Fruit fly (Drosophila melanogaster) whole organism, pupa: ENCODE measurements around the gene CG13795.

Source experiments
- CG10348 ChIP-seq: fragments of 200-800 bp; sonication (Bioruptor generic); IDR thresholded peaks from 2 replicates; pipeline ENCODE4 v1.3.6; 2022; ENCODE audit warnings: missing biosample characterization, missing genetic modification characterization
- CG12605 ChIP-seq: fragments of 200-800 bp; sonication (Bioruptor generic); IDR thresholded peaks from 2 replicates; pipeline ENCODE4 v1.3.6; 2022; ENCODE audit warnings: missing biosample characterization, missing genetic modification characterization
- CG13204 ChIP-seq: fragments of 200-800 bp; sonication (Bioruptor generic); optimal IDR thresholded peaks from 2 replicates; lab custom pipeline; 2018; ENCODE audit warnings: missing biosample characterization, mild to moderate bottlenecking, missing genetic modification characterization, moderate library complexity
- CG14655 ChIP-seq: fragments of 200-800 bp; sonication (Bioruptor generic); optimal IDR thresholded peaks from 3 replicates; lab custom pipeline; 2017; ENCODE audit warnings: mild to moderate bottlenecking, missing biosample characterization, missing genetic modification reagents, missing genetic modification characterization
- CG17806 ChIP-seq: fragments of 200-800 bp; sonication (Bioruptor generic); optimal IDR thresholded peaks from 2 replicates; lab custom pipeline; 2018; ENCODE audit warnings: missing biosample characterization, mild to moderate bottlenecking, missing genetic modification characterization, moderate library complexity
- CG4496 ChIP-seq: fragments of 200-800 bp; sonication (Bioruptor generic); IDR thresholded peaks from 3 replicates; pipeline ENCODE4 v1.3.6; 2022; ENCODE audit warnings: missing biosample characterization, missing genetic modification characterization
- CG8159 ChIP-seq: fragments of 200-800 bp; sonication (Bioruptor generic); optimal IDR thresholded peaks from 3 replicates; lab custom pipeline; 2018; ENCODE audit warnings: missing biosample characterization, mild to moderate bottlenecking, missing genetic modification characterization, moderate library complexity
- CG9948 ChIP-seq: fragments of 200-800 bp; sonication (Bioruptor generic); optimal IDR thresholded peaks from 2 replicates; lab custom pipeline; 2018; ENCODE audit warnings: missing biosample characterization, mild to moderate bottlenecking, missing genetic modification characterization, moderate library complexity
- Ets98B ChIP-seq: fragments of 200-800 bp; sonication (Bioruptor generic); IDR thresholded peaks from 2 replicates; pipeline ENCODE4 v1.3.6; 2022; ENCODE audit warnings: missing biosample characterization, missing genetic modification characterization
- Pif1A ChIP-seq: fragments of 200-800 bp; sonication (Bioruptor generic); optimal IDR thresholded peaks from 3 replicates; lab custom pipeline; 2016; ENCODE audit warnings: missing biosample characterization, missing genetic modification characterization
- fd96Ca ChIP-seq: fragments of 200-800 bp; sonication (Bioruptor generic); IDR thresholded peaks from 3 replicates; pipeline ENCODE4 v1.3.6; 2022; ENCODE audit warnings: missing biosample characterization, missing genetic modification characterization

- TF ChIP-seq CG14655 (GFP tag; lab: Kevin White, UChicago) (no peak), fd96Ca (no peak), CG12605 (GFP tag; lab: Robert Waterston, UW) (no peak), CG17806 (tag; lab: Kevin White, UChicago) (no peak), Ets98B (GFP tag; lab: Robert Waterston, UW) (no peak), Pif1A (GFP tag; lab: Kevin White, UChicago) (no peak), CG4496 (GFP tag; lab: Robert Waterston, UW) (no peak), CG13204 (GFP tag; lab: Kevin White, UChicago) (no peak), CG9948 (tag; lab: Kevin White, UChicago) (no peak), CG10348 (GFP tag; lab: Robert Waterston, UW) (no peak), CG8159 (tag; lab: Kevin White, UChicago) (peak; percentile 81)
Measured at dm6 chr2L:7771891-7772290, 45.8 kb upstream of the CG13795 start.
